Fruit fly (Drosophila melanogaster) whole organism, embryonic: ENCODE results near the gene CG11892.

ENCODE experiments used
- Bteb2 ChIP-seq: fragments of 200-800 bp; sonication (Bioruptor generic); optimal IDR thresholded peaks from 2 replicates; lab custom pipeline; 2016; ENCODE audit warnings: missing biosample characterization, missing genetic modification characterization
- CG1024 ChIP-seq: fragments of 200-800 bp; sonication (Bioruptor generic); IDR thresholded peaks from 2 replicates; pipeline ENCODE4 v1.3.6; 2022; ENCODE audit warnings: missing biosample characterization, missing genetic modification characterization
- CG10321 ChIP-seq: fragments of 200-800 bp; sonication (Bioruptor generic); IDR thresholded peaks from 2 replicates; pipeline ENCODE4 v1.3.6; 2022; ENCODE audit warnings: missing biosample characterization, missing genetic modification characterization
- CG13123 ChIP-seq: fragments of 200-800 bp; sonication (Bioruptor generic); optimal IDR thresholded peaks from 2 replicates; lab custom pipeline; 2016; ENCODE audit warnings: missing biosample characterization, missing genetic modification characterization
- CG13287 ChIP-seq: fragments of 200-800 bp; sonication (Bioruptor generic); IDR thresholded peaks from 2 replicates; pipeline ENCODE4 v1.3.6; 2022; ENCODE audit warnings: missing biosample characterization, missing genetic modification characterization; ENCODE audit not compliant: partially characterized antibody
- CG15073 ChIP-seq: fragments of 200-800 bp; sonication (Bioruptor generic); optimal IDR thresholded peaks from 2 replicates; lab custom pipeline; 2016; ENCODE audit warnings: missing biosample characterization, missing genetic modification characterization
- CG16815 ChIP-seq: fragments of 200-800 bp; sonication (Bioruptor generic); optimal IDR thresholded peaks from 3 replicates; lab custom pipeline; 2017; ENCODE audit warnings: missing biosample characterization, mild to moderate bottlenecking, missing genetic modification characterization
- CG17385 ChIP-seq: fragments of 200-800 bp; sonication (Bioruptor generic); optimal IDR thresholded peaks from 3 replicates; lab custom pipeline; 2018; ENCODE audit warnings: missing biosample characterization, mild to moderate bottlenecking, missing genetic modification characterization
- CG17612 ChIP-seq: fragments of 200-800 bp; sonication (Bioruptor generic); IDR thresholded peaks from 2 replicates; pipeline ENCODE4 v1.3.6; 2022; ENCODE audit warnings: missing biosample characterization, missing genetic modification characterization
- CG2199 ChIP-seq: fragments of 200-800 bp; sonication (Bioruptor generic); IDR thresholded peaks from 3 replicates; pipeline ENCODE4 v1.3.6; 2022; ENCODE audit warnings: missing biosample characterization, missing genetic modification characterization
- CG2875 ChIP-seq: fragments of 200-800 bp; sonication (Bioruptor generic); optimal IDR thresholded peaks from 2 replicates; lab custom pipeline; 2017; ENCODE audit warnings: missing biosample characterization, mild to moderate bottlenecking, missing genetic modification characterization, missing genetic modification reagents
- CG3163 ChIP-seq: fragments of 200-800 bp; sonication (Bioruptor generic); optimal IDR thresholded peaks from 3 replicates; lab custom pipeline; 2016; ENCODE audit warnings: missing biosample characterization, missing genetic modification characterization
- CG33213 ChIP-seq: fragments of 200-800 bp; sonication (Bioruptor generic); optimal IDR thresholded peaks from 3 replicates; lab custom pipeline; 2016; ENCODE audit warnings: missing biosample characterization, missing genetic modification characterization
- CG34376 ChIP-seq: fragments of 200-800 bp; sonication (Bioruptor generic); optimal IDR thresholded peaks from 2 replicates; lab custom pipeline; 2018; ENCODE audit warnings: missing biosample characterization, mild to moderate bottlenecking, missing genetic modification characterization
- CG34422 ChIP-seq: fragments of 200-800 bp; sonication (Bioruptor generic); IDR thresholded peaks from 3 replicates; pipeline ENCODE4 v1.3.6; 2022; ENCODE audit warnings: missing biosample characterization, missing genetic modification characterization
- CG7987 ChIP-seq: fragments of 200-800 bp; sonication (Bioruptor generic); optimal IDR thresholded peaks from 2 replicates; lab custom pipeline; 2018; ENCODE audit warnings: missing biosample characterization, mild to moderate bottlenecking, missing genetic modification characterization, moderate library complexity
- CG9797 ChIP-seq: fragments of 200-800 bp; sonication (Bioruptor generic); optimal IDR thresholded peaks from 3 replicates; lab custom pipeline; 2018; ENCODE audit warnings: missing biosample characterization, mild to moderate bottlenecking, missing genetic modification characterization
- CG9876 ChIP-seq: fragments of 200-800 bp; sonication (Bioruptor generic); optimal IDR thresholded peaks from 2 replicates; lab custom pipeline; 2016; ENCODE audit warnings: missing biosample characterization, missing genetic modification characterization
- CrebB ChIP-seq: fragments of 200-800 bp; sonication (Bioruptor generic); optimal IDR thresholded peaks from 3 replicates; lab custom pipeline; 2018; ENCODE audit warnings: missing biosample characterization, mild to moderate bottlenecking, missing genetic modification characterization
- Deaf1 ChIP-seq: fragments of 200-800 bp; optimal IDR thresholded peaks from 3 replicates; lab custom pipeline; 2019; ENCODE audit warnings: missing biosample characterization, mild to moderate bottlenecking, missing genetic modification characterization, moderate library complexity
- Drgx ChIP-seq: fragments of 200-800 bp; sonication (Bioruptor generic); IDR thresholded peaks from 2 replicates; pipeline ENCODE4 v1.3.6; 2022; ENCODE audit warnings: missing biosample characterization, missing genetic modification characterization
- Fer2 ChIP-seq: fragments of 200-800 bp; sonication (Bioruptor generic); optimal IDR thresholded peaks from 2 replicates; lab custom pipeline; 2018; ENCODE audit warnings: missing biosample characterization, mild to moderate bottlenecking, missing genetic modification characterization, moderate library complexity
- HLH54F ChIP-seq: fragments of 200-800 bp; sonication (Bioruptor generic); optimal IDR thresholded peaks from 3 replicates; lab custom pipeline; 2016; ENCODE audit warnings: missing biosample characterization, missing genetic modification characterization
- Hr39 ChIP-seq: fragments of >200 bp; optimal IDR thresholded peaks from 2 replicates; lab custom pipeline; 2017
- Jarid2 ChIP-seq: fragments of 200-800 bp; sonication (Bioruptor generic); optimal IDR thresholded peaks from 3 replicates; lab custom pipeline; 2017; ENCODE audit warnings: mild to moderate bottlenecking, missing biosample characterization, missing genetic modification reagents, missing genetic modification characterization
- Kr ChIP-seq: fragments of 200-800 bp; sonication (Bioruptor generic); optimal IDR thresholded peaks from 2 replicates; lab custom pipeline; 2017; ENCODE audit warnings: missing biosample characterization, mild to moderate bottlenecking, missing genetic modification characterization
- Med ChIP-seq: fragments of 200-800 bp; sonication (Bioruptor generic); peaks from one replicate; lab custom pipeline; 2016; ENCODE audit warnings: missing biosample characterization, missing genetic modification characterization, mild to moderate bottlenecking, inconsistent platforms, moderate library complexity
- NFAT ChIP-seq: fragments of 200-800 bp; sonication (Bioruptor generic); IDR thresholded peaks from 2 replicates; pipeline ENCODE4 v1.3.6; 2022; ENCODE audit warnings: missing biosample characterization, missing genetic modification characterization
- PHDP ChIP-seq: fragments of 200-800 bp; sonication (Bioruptor generic); optimal IDR thresholded peaks from 3 replicates; lab custom pipeline; 2018; ENCODE audit warnings: missing biosample characterization, mild to moderate bottlenecking, missing genetic modification characterization, moderate library complexity
- amos ChIP-seq: fragments of 200-800 bp; sonication (Bioruptor generic); IDR thresholded peaks from 2 replicates; pipeline ENCODE4 v1.3.6; 2022; ENCODE audit warnings: missing biosample characterization, missing genetic modification characterization; ENCODE audit not compliant: partially characterized antibody
- bbx ChIP-seq: fragments of 200-800 bp; sonication (Bioruptor generic); IDR thresholded peaks from 2 replicates; pipeline ENCODE4 v1.3.6; 2022; ENCODE audit warnings: missing biosample characterization, missing genetic modification characterization; ENCODE audit not compliant: partially characterized antibody
- bcd ChIP-seq: fragments of 200-800 bp; sonication (Bioruptor generic); optimal IDR thresholded peaks from 2 replicates; lab custom pipeline; 2017; ENCODE audit warnings: missing biosample characterization, mild to moderate bottlenecking, missing genetic modification characterization
- bigmax ChIP-seq: fragments of 200-800 bp; sonication (Bioruptor generic); optimal IDR thresholded peaks from 2 replicates; lab custom pipeline; 2018; ENCODE audit warnings: missing biosample characterization, mild to moderate bottlenecking, missing genetic modification characterization
- chif ChIP-seq, 2 experiments: fragments of 200-800 bp; sonication (Bioruptor generic); optimal IDR thresholded peaks; 3 replicates each; lab custom pipeline; 2016; ENCODE audit warnings: missing biosample characterization in 2 of 2, missing genetic modification characterization in 2 of 2
- ci ChIP-seq: fragments of 200-800 bp; sonication (Bioruptor generic); IDR thresholded peaks from 3 replicates; pipeline ENCODE4 v1.3.6; 2022; ENCODE audit warnings: missing biosample characterization, missing genetic modification characterization
- exex ChIP-seq: fragments of 200-800 bp; sonication (Bioruptor generic); optimal IDR thresholded peaks from 4 replicates; lab custom pipeline; 2018; ENCODE audit warnings: missing biosample characterization, mild to moderate bottlenecking, missing genetic modification characterization, moderate library complexity
- gt ChIP-seq: fragments of 200-800 bp; sonication (Bioruptor generic); IDR thresholded peaks from 2 replicates; pipeline ENCODE4 v1.3.6; 2022; ENCODE audit warnings: missing biosample characterization, missing genetic modification characterization
- jumu ChIP-seq: fragments of 200-800 bp; sonication (Bioruptor generic); optimal IDR thresholded peaks from 3 replicates; lab custom pipeline; 2016; ENCODE audit warnings: missing biosample characterization, missing genetic modification characterization
- pan ChIP-seq, 4 experiments: fragments of >200 bp in 3 of 4; fragments of 200-800 bp in 1 of 4; sonication (Bioruptor generic) in 1 of 4; optimal IDR thresholded peaks in 3 of 4; IDR thresholded peaks in 1 of 4; 2 replicates each; pipeline versions ENCODE4 v1.3.6 to Lab custom; 2017 to 2022; ENCODE audit warnings: missing biosample characterization in 2 of 4, missing genetic modification characterization in 2 of 4, mixed read lengths in 1 of 4
- row ChIP-seq: fragments of 200-800 bp; sonication (Bioruptor generic); IDR thresholded peaks from 3 replicates; pipeline ENCODE4 v1.3.6; 2022; ENCODE audit warnings: missing biosample characterization, missing genetic modification characterization
- scrt ChIP-seq: fragments of 200-800 bp; sonication (Bioruptor generic); optimal IDR thresholded peaks from 2 replicates; lab custom pipeline; 2018; ENCODE audit warnings: missing biosample characterization, mild to moderate bottlenecking, missing genetic modification characterization, moderate library complexity
- sens ChIP-seq: fragments of 200-800 bp; sonication (Bioruptor generic); peaks from one replicate; lab custom pipeline; 2016; ENCODE audit warnings: missing biosample characterization, missing genetic modification characterization
- vvl ChIP-seq: fragments of 200-800 bp; sonication (Bioruptor generic); IDR thresholded peaks from 2 replicates; pipeline ENCODE4 v1.3.6; 2022; ENCODE audit warnings: missing biosample characterization, missing genetic modification characterization
- z ChIP-seq: fragments of 200-800 bp; sonication (Bioruptor generic); IDR thresholded peaks from 3 replicates; pipeline ENCODE4 v1.3.6; 2022; ENCODE audit warnings: missing biosample characterization, missing genetic modification characterization

Gene CG11892

dm6 chr3R:25329079-25329478 is 47.7 kb downstream of the CG11892 start, which contains the start of gene CHKov1 (continued):
- peak; percentile 47 for TF ChIP-seq sens
- TF ChIP-seq CG16815 (GFP tag; lab: Kevin White, UChicago): no peak
- no peak for TF ChIP-seq CG17385 (GFP tag; lab: Kevin White, UChicago)
- TF ChIP-seq NFAT (GFP tag; lab: Robert Waterston, UW): peak; percentile 23; the same call in 1 of the 2 replicates
- no peak for TF ChIP-seq CG9797 (GFP tag; lab: Kevin White, UChicago)
- TF ChIP-seq PHDP (tag; lab: Kevin White, UChicago): no peak
- peak; percentile 50 for TF ChIP-seq Deaf1
- TF ChIP-seq Hr39 (lab: Kevin White, UChicago): no peak
- peak; percentile 13; the same call in 1 of the 2 replicates for TF ChIP-seq CG13287 (GFP tag; lab: Robert Waterston, UW)
- TF ChIP-seq Kr (GFP tag; lab: Kevin White, UChicago): no peak
- TF ChIP-seq row: 0 out of 3 replicates have a peak, but pooled peaks have one; percentile 1
- TF ChIP-seq CG15073 (GFP tag; lab: Kevin White, UChicago): no peak
- TF ChIP-seq CrebB (tag; lab: Kevin White, UChicago): peak; percentile 26
- TF ChIP-seq CG2875 (GFP tag; lab: Kevin White, UChicago): no peak
- TF ChIP-seq pan (optimal IDR thresholded peaks at IDR 0.05; lab: Kevin White, UChicago): no peak
- TF ChIP-seq pan (GFP tag; optimal IDR thresholded peaks at IDR 0.05 in 1 of 2, IDR thresholded peaks at IDR 0.05 in 1 of 2): peak in 1 of 2 experiments; percentile 11
- TF ChIP-seq ci: peak; percentile 56; the same call in 2 of the 3 replicates
- TF ChIP-seq z: no peak
- TF ChIP-seq Drgx (GFP tag; lab: Robert Waterston, UW): peak; percentile 39; the same call in 1 of the 2 replicates
- TF ChIP-seq gt (GFP tag; lab: Robert Waterston, UW): no peak
- no peak for TF ChIP-seq Bteb2 (GFP tag; lab: Kevin White, UChicago)
- peak; percentile 52 for TF ChIP-seq CG34376 (GFP tag; lab: Kevin White, UChicago)
- TF ChIP-seq CG34422 (GFP tag; lab: Robert Waterston, UW): 0 out of 3 replicates have a peak, but pooled peaks have one; percentile 41
- TF ChIP-seq CG10321 (GFP tag; lab: Robert Waterston, UW): no peak
- TF ChIP-seq CG2199 (GFP tag; lab: Robert Waterston, UW): 0 out of 3 replicates have a peak, but pooled peaks have one; percentile 10
- no peak for TF ChIP-seq jumu
- TF ChIP-seq HLH54F (GFP tag; lab: Kevin White, UChicago): no peak
- peak; percentile 41 for TF ChIP-seq exex (tag; lab: Kevin White, UChicago)
- no peak for TF ChIP-seq bcd (GFP tag; lab: Kevin White, UChicago)
- peak; percentile 67 for TF ChIP-seq Med (GFP tag; lab: Kevin White, UChicago)
- TF ChIP-seq scrt (GFP tag; lab: Kevin White, UChicago): no peak
- no peak for TF ChIP-seq CG1024 (GFP tag; lab: Robert Waterston, UW)
- no peak for TF ChIP-seq Fer2 (tag; lab: Kevin White, UChicago)
- TF ChIP-seq vvl (GFP tag; lab: Robert Waterston, UW): 0 out of 2 replicates have a peak, but pooled peaks have one; percentile 21
- peak; percentile 39; the same call in 1 of the 2 replicates for TF ChIP-seq bbx
- peak; percentile 90 for TF ChIP-seq Jarid2 (GFP tag; lab: Kevin White, UChicago)
- peak; percentile 12 for TF ChIP-seq CG9876 (GFP tag; lab: Kevin White, UChicago)
- TF ChIP-seq CG7987 (GFP tag; lab: Kevin White, UChicago): peak; percentile 6
- no peak for TF ChIP-seq CG13123 (GFP tag; lab: Kevin White, UChicago)
- peak; percentile 38; the same call in 1 of the 2 replicates for TF ChIP-seq amos (GFP tag; lab: Robert Waterston, UW)
- TF ChIP-seq bigmax (GFP tag; lab: Kevin White, UChicago): no peak
- TF ChIP-seq CG17612 (GFP tag; lab: Robert Waterston, UW): 0 out of 2 replicates have a peak, but pooled peaks have one; percentile 17
- no peak for TF ChIP-seq CG33213 (GFP tag; lab: Kevin White, UChicago)
- no peak for TF ChIP-seq chif (GFP tag; optimal IDR thresholded peaks at IDR 0.05; lab: Kevin White, UChicago)
- TF ChIP-seq CG3163 (GFP tag; lab: Kevin White, UChicago): peak; percentile 44
